Fruit fly (Drosophila melanogaster) whole organism: Measurements from ENCODE around the gene CG31538.

Experiments
- CG8478 ChIP-seq: fragments of >200 bp; optimal IDR thresholded peaks from 2 replicates; lab custom pipeline; 2018; ENCODE audit warnings: inconsistent platforms
- Dll ChIP-seq: fragments of >200 bp; optimal IDR thresholded peaks from 2 replicates; lab custom pipeline; 2017
- EcR ChIP-seq, 2 experiments: fragments of >200 bp; optimal IDR thresholded peaks; 2 replicates each; lab custom pipeline; 2017; ENCODE audit warnings: missing biosample characterization in 2 of 2, missing genetic modification characterization in 2 of 2, missing genetic modification reagents in 2 of 2
- pan ChIP-seq: fragments of >200 bp; optimal IDR thresholded peaks from 2 replicates; lab custom pipeline; 2017
- psq ChIP-seq: fragments of >200 bp; optimal IDR thresholded peaks from 2 replicates; lab custom pipeline; 2017
- usp ChIP-seq: fragments of >200 bp; optimal IDR thresholded peaks from 2 replicates; lab custom pipeline; 2017; ENCODE audit warnings: missing biosample characterization, missing genetic modification characterization, mixed read lengths

The CG31538 gene

DNA sequence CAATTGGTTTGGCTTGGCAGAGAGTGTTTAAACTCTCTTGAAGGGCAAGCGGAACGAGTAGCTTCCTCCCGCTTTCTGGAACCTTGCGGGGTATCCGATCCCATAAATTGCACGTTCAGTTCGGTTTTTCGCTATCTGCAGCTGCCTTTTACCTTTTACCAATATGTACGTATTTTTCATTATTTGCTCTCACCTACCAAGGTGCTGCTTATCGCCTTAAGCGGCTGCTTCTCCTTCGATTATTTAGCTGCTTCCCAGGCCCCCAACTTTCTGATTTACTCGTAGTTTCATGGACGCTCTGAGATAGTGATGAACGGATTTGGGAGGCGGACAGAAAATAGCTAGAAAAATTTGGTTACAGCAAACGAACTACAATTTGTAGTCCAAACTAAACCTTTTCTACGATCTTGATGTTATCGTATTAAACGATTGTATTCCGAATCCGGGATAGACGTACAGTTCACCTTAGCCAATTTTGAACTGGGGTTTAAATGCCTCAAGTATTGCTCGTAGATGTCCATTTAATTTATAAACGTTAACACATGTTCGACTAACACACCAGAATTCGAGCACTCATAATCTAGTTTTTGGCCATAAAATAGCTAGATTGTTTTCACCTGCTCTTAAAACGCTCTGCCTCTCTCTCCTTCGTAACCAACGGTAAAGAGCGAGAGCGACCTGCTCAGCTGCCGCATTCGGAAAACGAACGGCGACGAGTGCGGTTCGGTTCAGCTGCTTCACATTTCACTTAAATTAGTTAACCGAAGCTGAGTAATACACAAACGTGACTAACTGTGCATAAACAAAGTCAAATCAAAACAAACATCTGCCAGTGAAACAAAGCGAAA, 13.2 kb downstream of the CG31538 start:
- TF ChIP-seq CG8478 (lab: Kevin White, UChicago) (no peak), psq (lab: Kevin White, UChicago) (no peak), usp (no peak), pan (lab: Kevin White, UChicago) (no peak), Dll (lab: Kevin White, UChicago) (no peak), EcR (GFP tag; optimal IDR thresholded peaks at IDR 0.05; lab: Kevin White, UChicago) (no peak)

DNA sequence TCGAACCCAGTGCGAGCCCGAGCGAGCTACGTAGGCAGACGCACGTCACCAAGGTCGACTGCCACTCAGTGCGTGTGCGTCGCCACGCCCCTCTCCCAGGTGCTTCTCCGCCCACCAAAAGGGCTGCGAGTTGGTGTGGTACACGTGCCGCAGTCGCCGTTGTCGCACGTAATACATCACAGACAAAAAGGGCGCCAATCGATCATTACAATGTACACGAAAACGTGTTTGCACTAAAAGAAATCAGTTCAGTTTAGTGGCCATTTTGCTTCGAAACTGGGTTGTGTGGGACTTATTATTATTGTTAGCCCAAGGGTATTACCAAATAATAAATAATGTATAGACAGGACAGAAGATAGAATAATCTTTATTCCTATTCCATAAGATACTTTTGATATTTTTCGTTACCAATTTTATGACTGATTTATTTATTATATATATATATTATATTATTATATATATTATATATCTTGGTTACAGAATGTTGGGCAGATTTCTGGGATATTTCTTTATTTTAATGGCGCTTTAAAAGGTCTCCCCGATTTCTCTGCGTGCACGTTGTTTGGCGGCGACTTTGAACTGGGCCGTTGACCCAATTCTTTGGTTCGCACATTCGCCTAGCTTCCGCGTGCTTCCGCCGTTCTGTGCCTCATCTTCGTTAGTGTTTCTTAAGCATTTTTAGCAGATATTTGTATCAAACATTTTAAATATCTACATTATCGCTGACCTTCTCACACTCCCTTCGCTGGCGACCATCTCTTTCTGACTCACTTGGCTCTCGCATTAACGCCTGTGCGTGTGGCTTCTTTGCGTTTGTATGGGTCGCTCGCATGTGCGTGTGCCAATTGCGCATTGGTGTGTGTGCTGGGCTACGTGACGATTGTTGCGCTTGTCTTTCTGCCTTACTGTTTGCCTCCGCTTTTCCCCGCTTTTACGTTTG, 14.1 kb downstream of the CG31538 start:
- peak in 1 of 2 experiments; percentile 11 for TF ChIP-seq EcR (GFP tag; optimal IDR thresholded peaks at IDR 0.05; lab: Kevin White, UChicago)
- TF ChIP-seq psq (lab: Kevin White, UChicago) = no peak
- peak; percentile 55 for TF ChIP-seq CG8478 (lab: Kevin White, UChicago)

DNA sequence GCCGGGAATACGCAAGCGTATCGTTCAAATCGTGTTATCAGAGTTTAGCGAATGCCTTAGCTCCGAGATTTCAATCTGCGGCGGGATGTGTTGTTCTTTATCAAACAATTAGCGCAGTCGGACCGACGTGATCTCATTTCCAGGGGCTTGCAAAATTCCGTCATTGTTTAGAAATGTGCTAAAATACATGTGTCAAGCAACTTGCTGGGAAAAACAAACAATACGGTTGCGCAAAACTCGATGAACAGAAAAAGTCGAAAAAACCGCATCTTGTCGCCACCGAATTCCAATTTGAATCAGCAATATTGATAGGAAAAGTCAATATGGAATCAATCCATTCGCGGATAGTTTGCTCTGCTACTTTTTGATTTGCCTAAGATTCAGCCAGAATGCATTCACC, 15.0 kb downstream of the CG31538 start, which contains the start of gene Tim17a2:
Gene Tim17a2 (minus strand): TSS at position 101 of the 400 bp plus-strand sequence.
- TF ChIP-seq usp (no peak), pan (lab: Kevin White, UChicago) (no peak), EcR (GFP tag; optimal IDR thresholded peaks at IDR 0.05; lab: Kevin White, UChicago) (no peak), Dll (lab: Kevin White, UChicago) (no peak), psq (lab: Kevin White, UChicago) (no peak), CG8478 (lab: Kevin White, UChicago) (no peak)

DNA sequence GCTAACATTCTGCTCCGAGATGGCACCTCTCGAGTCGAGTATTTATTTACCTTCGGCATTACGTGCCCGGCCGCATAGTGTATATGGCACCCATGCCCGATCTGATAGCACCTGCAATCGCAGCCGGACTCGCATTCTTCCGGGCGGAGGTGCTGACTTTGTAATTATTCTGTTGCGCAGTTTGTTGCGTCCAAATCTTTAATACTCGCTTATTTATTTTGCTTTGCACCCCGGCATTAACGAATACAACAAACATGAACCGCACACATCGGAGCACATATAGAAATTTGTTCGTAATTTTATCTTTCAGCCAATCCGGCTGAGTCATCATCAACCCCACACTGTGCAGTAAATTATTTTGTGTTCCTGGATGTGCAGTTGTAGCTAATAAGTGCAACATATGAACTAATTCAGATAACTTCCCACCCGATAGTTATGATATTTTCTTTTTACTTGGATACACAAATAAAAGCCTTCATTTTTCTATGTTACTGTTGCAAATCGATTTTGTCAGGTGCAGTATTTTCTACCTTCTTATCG, 15.6 kb downstream of the CG31538 start:
- TF ChIP-seq EcR (GFP tag; optimal IDR thresholded peaks at IDR 0.05; lab: Kevin White, UChicago) = no peak
- TF ChIP-seq pan (lab: Kevin White, UChicago) = no peak
- TF ChIP-seq CG8478 (lab: Kevin White, UChicago) = no peak
- TF ChIP-seq usp = no peak
- no peak for TF ChIP-seq psq (lab: Kevin White, UChicago)
- TF ChIP-seq Dll (lab: Kevin White, UChicago) = no peak

DNA sequence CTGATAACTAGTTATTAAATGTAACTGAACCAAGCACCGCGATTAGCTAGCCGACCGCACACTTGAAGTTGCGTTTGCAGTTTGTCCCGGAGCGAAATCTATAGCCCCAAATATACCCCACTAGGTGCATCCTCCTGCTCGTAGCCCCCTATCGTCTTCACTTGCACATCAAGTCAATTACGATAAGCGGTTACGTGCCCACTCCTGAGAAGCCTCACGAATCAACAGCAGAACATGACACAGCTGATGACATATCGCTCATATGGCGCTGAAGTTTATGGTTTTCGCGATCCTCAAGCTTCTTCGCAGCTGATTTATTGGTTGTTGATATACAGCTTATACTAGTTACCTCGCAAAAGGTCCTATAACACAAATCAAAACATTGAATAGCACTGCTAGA, 16.4 kb downstream of the CG31538 start:
- TF ChIP-seq EcR (GFP tag; optimal IDR thresholded peaks at IDR 0.05; lab: Kevin White, UChicago) (no peak), psq (lab: Kevin White, UChicago) (no peak), CG8478 (lab: Kevin White, UChicago) (no peak), usp (no peak), pan (lab: Kevin White, UChicago) (no peak), Dll (lab: Kevin White, UChicago) (no peak)

DNA sequence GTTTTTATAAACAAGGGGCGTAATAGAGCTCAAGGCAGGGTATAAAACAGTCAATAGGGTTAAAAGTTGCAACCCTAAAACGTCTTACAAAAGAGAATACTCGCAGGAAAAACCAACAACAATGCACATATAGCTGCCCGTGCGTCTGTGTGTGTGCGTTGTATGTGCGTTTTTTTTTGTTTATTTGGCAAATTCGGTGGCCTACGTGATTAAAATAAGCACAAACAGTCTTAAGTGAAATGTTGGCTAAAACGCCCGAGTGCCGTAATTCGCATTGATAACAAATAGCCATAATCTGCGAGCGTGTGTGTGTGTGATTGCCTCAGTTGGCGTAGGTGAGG, 20.5 kb downstream of the CG31538 start:
- no peak for TF ChIP-seq EcR (GFP tag; optimal IDR thresholded peaks at IDR 0.05; lab: Kevin White, UChicago)
- no peak for TF ChIP-seq usp
- TF ChIP-seq pan (lab: Kevin White, UChicago) = no peak
- TF ChIP-seq CG8478 (lab: Kevin White, UChicago) = no peak
- TF ChIP-seq psq (lab: Kevin White, UChicago) = no peak
- TF ChIP-seq Dll (lab: Kevin White, UChicago) = no peak

DNA sequence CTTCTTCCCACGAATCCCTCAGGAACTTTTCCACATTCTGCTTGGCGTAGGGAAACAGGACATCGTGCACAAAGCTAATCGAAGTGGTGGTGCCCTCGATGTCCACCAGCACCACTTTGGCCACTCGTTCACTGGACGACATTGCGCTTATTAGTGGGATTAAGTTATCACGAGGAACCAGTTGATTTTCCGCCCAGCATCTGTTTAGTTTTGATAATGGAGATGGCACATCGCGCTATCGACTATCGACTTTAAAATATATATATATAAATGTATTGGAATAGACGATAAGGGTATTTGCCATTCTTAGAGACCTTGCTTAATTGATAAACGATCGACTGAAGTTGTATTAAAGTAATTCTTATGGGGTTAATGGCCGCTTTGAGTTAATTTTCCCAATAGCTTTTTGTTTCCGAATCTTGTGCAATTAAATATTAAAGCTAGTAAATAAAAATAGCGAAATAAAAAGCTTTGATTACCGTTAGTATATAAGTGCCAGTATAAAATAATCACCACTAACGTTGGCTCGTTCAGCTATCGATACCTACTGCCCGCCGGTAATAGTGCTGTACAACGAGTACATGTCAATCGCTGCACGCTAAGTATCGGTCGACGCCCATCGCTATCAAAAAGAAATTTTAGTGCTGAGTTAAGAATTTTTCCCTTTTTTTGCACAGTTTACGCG, 21.0 kb downstream of the CG31538 start, which contains the start of the genes Enoph and Hph:
Gene Enoph (minus strand): TSS at position 220 of the 685 bp plus-strand sequence.
Gene Hph (plus strand): TSS at position 576 of the 685 bp plus-strand sequence.
- TF ChIP-seq usp = no peak
- TF ChIP-seq Dll (lab: Kevin White, UChicago) = no peak
- no peak for TF ChIP-seq CG8478 (lab: Kevin White, UChicago)
- no peak for TF ChIP-seq psq (lab: Kevin White, UChicago)
- no peak for TF ChIP-seq EcR (GFP tag; optimal IDR thresholded peaks at IDR 0.05; lab: Kevin White, UChicago)

DNA sequence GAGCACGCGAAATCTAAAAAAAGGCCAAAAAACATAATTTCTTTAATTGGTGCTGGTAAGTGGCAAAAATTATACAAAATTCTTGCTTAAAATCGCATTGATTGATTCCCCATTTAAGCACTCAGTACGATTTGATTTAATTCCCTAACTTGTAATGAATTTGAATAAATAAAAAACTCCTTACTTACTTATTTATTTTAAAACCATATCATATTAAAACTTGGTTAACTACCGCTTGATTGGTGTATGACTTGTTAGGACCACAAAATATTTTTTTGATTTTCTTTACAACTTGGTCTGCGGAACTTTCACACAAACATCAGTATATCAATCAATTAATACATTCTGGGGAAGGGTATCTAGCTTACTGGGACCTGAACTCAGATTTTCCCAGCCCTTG, 24.8 kb downstream of the CG31538 start, which contains the start of gene CG1113:
Gene CG1113 (plus strand): TSS at position 301 of the 400 bp plus-strand sequence.
- no peak for TF ChIP-seq EcR (GFP tag; optimal IDR thresholded peaks at IDR 0.05; lab: Kevin White, UChicago)

DNA sequence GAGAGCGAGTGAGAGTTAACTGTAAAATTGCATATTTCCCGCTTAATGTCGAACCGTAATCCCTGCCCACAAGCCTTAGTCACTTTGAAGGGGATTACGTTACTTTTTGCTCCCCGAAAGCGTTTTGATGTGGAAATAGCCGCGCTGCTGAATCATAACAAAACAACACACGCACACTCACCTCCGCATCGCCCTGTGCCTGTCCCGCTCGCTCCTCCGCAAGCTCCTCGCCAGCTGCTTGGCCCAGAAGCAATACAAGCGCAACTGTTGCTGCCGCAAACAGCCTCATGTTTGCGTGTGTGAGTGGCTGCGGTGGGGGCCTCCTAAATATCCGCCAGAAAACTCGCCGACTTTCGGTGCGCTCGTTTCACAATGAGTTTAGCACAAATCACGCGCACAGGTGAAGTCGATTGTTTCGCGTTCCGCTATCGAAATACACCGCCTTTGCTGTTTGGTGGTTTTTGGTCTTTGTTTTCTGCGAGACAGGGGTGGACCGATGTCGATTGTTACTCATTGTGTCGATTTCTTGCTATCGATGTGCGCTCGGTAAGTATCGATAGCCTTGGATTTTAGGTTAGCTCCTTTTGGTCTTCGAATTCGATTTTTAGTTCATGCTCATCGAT, 26.3 kb downstream of the CG31538 start, which contains the start of gene CtsF:
Gene CtsF (minus strand): TSS at position 503 of the 623 bp plus-strand sequence.
- TF ChIP-seq CG8478 (lab: Kevin White, UChicago) = peak; percentile 48
- TF ChIP-seq pan (lab: Kevin White, UChicago) = no peak

DNA sequence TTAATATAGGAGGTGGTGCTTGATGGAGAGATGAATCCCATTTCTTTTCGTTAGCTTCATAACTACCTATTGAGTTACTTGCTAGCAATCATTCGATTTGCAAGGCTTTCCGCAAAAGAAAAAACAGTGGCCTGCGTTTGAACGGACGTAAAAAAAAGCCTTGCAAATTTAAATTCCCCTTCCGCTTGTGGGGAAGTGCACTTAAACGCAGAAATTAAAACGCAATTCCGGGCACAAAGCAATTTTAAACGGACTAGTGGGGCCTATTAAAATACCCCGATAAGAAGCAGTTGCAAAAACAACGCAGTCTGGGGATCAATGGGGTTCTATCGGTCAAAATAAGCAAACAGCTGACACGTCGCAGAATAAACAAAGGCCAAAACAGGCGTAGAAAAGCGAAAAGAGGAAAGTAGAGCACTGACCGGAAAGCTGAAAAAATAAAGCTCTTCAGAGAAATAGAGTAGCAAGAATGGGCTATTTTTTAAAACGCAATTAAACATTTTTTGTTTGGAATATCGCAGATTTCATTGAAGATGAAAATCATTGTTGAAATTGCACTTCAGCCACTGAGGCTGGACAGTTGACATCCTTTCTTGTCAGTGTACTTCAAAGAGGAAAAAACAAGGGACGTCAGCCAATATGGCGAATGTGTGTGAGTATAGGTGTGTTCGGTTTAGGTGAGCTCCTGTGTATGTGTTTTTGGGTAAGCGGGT, 26.9 kb downstream of the CG31538 start:
- TF ChIP-seq EcR (GFP tag; optimal IDR thresholded peaks at IDR 0.05; lab: Kevin White, UChicago) (peak in 1 of 2 experiments; percentile 13), usp (no peak)
